Fruit fly (Drosophila melanogaster) whole organism, prepupa: ENCODE data around the gene CG31871.
A peak's percentile ranks its signal among the peaks of the same experiment; 100 is the strongest.

Experiments
- Blimp-1 ChIP-seq: fragments of 200-800 bp; sonication (Bioruptor generic); optimal IDR thresholded peaks from 3 replicates; lab custom pipeline; 2017; ENCODE audit warnings: missing biosample characterization, missing genetic modification characterization, mild to moderate bottlenecking, moderate library complexity, missing genetic modification reagents
- CG10669 ChIP-seq: fragments of 200-800 bp; sonication (Bioruptor generic); optimal IDR thresholded peaks from 3 replicates; lab custom pipeline; 2018; ENCODE audit warnings: missing biosample characterization, mild to moderate bottlenecking, missing genetic modification characterization, moderate library complexity
- CG11902 ChIP-seq: fragments of 200-800 bp; sonication (Bioruptor generic); optimal IDR thresholded peaks from 3 replicates; lab custom pipeline; 2016; ENCODE audit warnings: missing biosample characterization, missing genetic modification characterization
- CG15336 ChIP-seq: fragments of 200-800 bp; sonication (Bioruptor generic); IDR thresholded peaks from 2 replicates; pipeline ENCODE4 v1.3.6; 2022; ENCODE audit warnings: missing biosample characterization, missing genetic modification characterization
- CG1621 ChIP-seq: fragments of 200-800 bp; sonication (Bioruptor generic); optimal IDR thresholded peaks from 3 replicates; lab custom pipeline; 2018; ENCODE audit warnings: missing biosample characterization, mild to moderate bottlenecking, missing genetic modification characterization
- CG16779 ChIP-seq: fragments of 200-800 bp; sonication (Bioruptor generic); optimal IDR thresholded peaks from 3 replicates; lab custom pipeline; 2017; ENCODE audit warnings: missing biosample characterization, mild to moderate bottlenecking, missing genetic modification characterization
- CG3032 ChIP-seq: fragments of 200-800 bp; optimal IDR thresholded peaks from 2 replicates; lab custom pipeline; 2019; ENCODE audit warnings: missing biosample characterization, mild to moderate bottlenecking, missing genetic modification characterization, moderate library complexity
- CG31627 ChIP-seq: fragments of 200-800 bp; sonication (Bioruptor generic); optimal IDR thresholded peaks from 3 replicates; lab custom pipeline; 2016; ENCODE audit warnings: missing biosample characterization, missing genetic modification characterization
- CG32006 ChIP-seq: fragments of 200-800 bp; sonication (Bioruptor generic); optimal IDR thresholded peaks from 3 replicates; lab custom pipeline; 2017; ENCODE audit warnings: missing biosample characterization, mild to moderate bottlenecking, missing genetic modification characterization
- CG34406 ChIP-seq: fragments of 200-800 bp; sonication (Bioruptor generic); optimal IDR thresholded peaks from 3 replicates; lab custom pipeline; 2016; ENCODE audit warnings: missing biosample characterization, missing genetic modification characterization
- CG3919 ChIP-seq: fragments of 200-800 bp; sonication (Bioruptor generic); optimal IDR thresholded peaks from 3 replicates; lab custom pipeline; 2016; ENCODE audit warnings: missing biosample characterization, missing genetic modification characterization
- CG4318 ChIP-seq: fragments of 200-800 bp; sonication (Bioruptor generic); optimal IDR thresholded peaks from 3 replicates; lab custom pipeline; 2017; ENCODE audit warnings: missing biosample characterization, mild to moderate bottlenecking, missing genetic modification characterization
- CG6163 ChIP-seq: fragments of 200-800 bp; sonication (Bioruptor generic); IDR thresholded peaks from 3 replicates; pipeline ENCODE4 v1.3.6; 2022; ENCODE audit warnings: missing biosample characterization, missing genetic modification characterization
- CG6276 ChIP-seq: fragments of 200-800 bp; sonication (Bioruptor generic); optimal IDR thresholded peaks from 2 replicates; lab custom pipeline; 2017; ENCODE audit warnings: missing biosample characterization, mild to moderate bottlenecking, missing genetic modification characterization
- CG6792 ChIP-seq: fragments of 200-800 bp; sonication (Bioruptor generic); optimal IDR thresholded peaks from 3 replicates; lab custom pipeline; 2016; ENCODE audit warnings: missing biosample characterization, missing genetic modification characterization
- CG6808 ChIP-seq: fragments of 200-800 bp; sonication (Bioruptor generic); optimal IDR thresholded peaks from 3 replicates; lab custom pipeline; 2017; ENCODE audit warnings: missing biosample characterization, missing genetic modification characterization, mild to moderate bottlenecking, moderate library complexity, missing genetic modification reagents
- CG6854 ChIP-seq: fragments of 200-800 bp; sonication (Bioruptor generic); optimal IDR thresholded peaks from 2 replicates; lab custom pipeline; 2017; ENCODE audit warnings: missing biosample characterization, mild to moderate bottlenecking, missing genetic modification characterization
- CG8119 ChIP-seq: fragments of 200-800 bp; sonication (Bioruptor generic); IDR thresholded peaks from 3 replicates; pipeline ENCODE4 v1.3.6; 2022; ENCODE audit warnings: missing biosample characterization, missing genetic modification characterization
- CG9139 ChIP-seq: fragments of 200-800 bp; sonication (Bioruptor generic); optimal IDR thresholded peaks from 3 replicates; lab custom pipeline; 2017; ENCODE audit warnings: missing biosample characterization, mild to moderate bottlenecking, missing genetic modification characterization
- Eip75B ChIP-seq: fragments of 200-800 bp; sonication (Bioruptor generic); optimal IDR thresholded peaks from 3 replicates; lab custom pipeline; 2016; ENCODE audit warnings: missing biosample characterization, missing genetic modification characterization
- Eip78C ChIP-seq: fragments of 200-800 bp; sonication (Bioruptor generic); peaks from one replicate; lab custom pipeline; 2016; ENCODE audit warnings: missing biosample characterization, missing genetic modification characterization
- Ets21C ChIP-seq: fragments of 200-800 bp; sonication (Bioruptor generic); optimal IDR thresholded peaks from 3 replicates; lab custom pipeline; 2016; ENCODE audit warnings: missing biosample characterization, missing genetic modification characterization
- Hr39 ChIP-seq: fragments of 200-800 bp; sonication (Bioruptor generic); optimal IDR thresholded peaks from 2 replicates; lab custom pipeline; 2016; ENCODE audit warnings: missing biosample characterization, missing genetic modification characterization
- Hr4 ChIP-seq: fragments of 200-800 bp; sonication (Bioruptor generic); optimal IDR thresholded peaks from 3 replicates; lab custom pipeline; 2016; ENCODE audit warnings: missing biosample characterization, missing genetic modification characterization
- Lpt ChIP-seq: fragments of 200-800 bp; sonication (Bioruptor generic); optimal IDR thresholded peaks from 3 replicates; lab custom pipeline; 2016; ENCODE audit warnings: missing biosample characterization, missing genetic modification characterization
- OdsH ChIP-seq: fragments of 200-800 bp; sonication (Bioruptor generic); optimal IDR thresholded peaks from 3 replicates; lab custom pipeline; 2016; ENCODE audit warnings: missing biosample characterization, missing genetic modification characterization
- Sox102F ChIP-seq: fragments of 200-800 bp; sonication (Bioruptor generic); optimal IDR thresholded peaks from 2 replicates; lab custom pipeline; 2016; ENCODE audit warnings: missing biosample characterization, mild to moderate bottlenecking, missing genetic modification characterization
- Sox14 ChIP-seq: fragments of 200-800 bp; sonication (Bioruptor generic); optimal IDR thresholded peaks from 3 replicates; lab custom pipeline; 2016; ENCODE audit warnings: missing biosample characterization, missing genetic modification characterization
- Sox15 ChIP-seq: fragments of 200-800 bp; sonication (Bioruptor generic); optimal IDR thresholded peaks from 3 replicates; lab custom pipeline; 2016; ENCODE audit warnings: missing biosample characterization, missing genetic modification characterization
- achi ChIP-seq: fragments of 200-800 bp; sonication (Bioruptor generic); optimal IDR thresholded peaks from 3 replicates; lab custom pipeline; 2016; ENCODE audit warnings: missing biosample characterization, missing genetic modification characterization
- acj6 ChIP-seq: fragments of 200-800 bp; sonication (Bioruptor generic); optimal IDR thresholded peaks from 3 replicates; lab custom pipeline; 2016; ENCODE audit warnings: missing biosample characterization, missing genetic modification characterization
- cyc ChIP-seq: fragments of 200-800 bp; sonication (Bioruptor generic); optimal IDR thresholded peaks from 3 replicates; lab custom pipeline; 2016; ENCODE audit warnings: missing biosample characterization, missing genetic modification characterization
- dsx ChIP-seq: fragments of 200-800 bp; optimal IDR thresholded peaks from 3 replicates; lab custom pipeline; 2019; ENCODE audit warnings: missing biosample characterization, mild to moderate bottlenecking, missing genetic modification characterization, moderate library complexity; ENCODE audit not compliant: poor library complexity, severe bottlenecking
- eg ChIP-seq: fragments of 200-800 bp; sonication (Bioruptor generic); IDR thresholded peaks from 3 replicates; pipeline ENCODE4 v1.3.6; 2022; ENCODE audit warnings: missing biosample characterization, missing genetic modification characterization
- esn ChIP-seq: fragments of 200-800 bp; sonication (Bioruptor generic); optimal IDR thresholded peaks from 2 replicates; lab custom pipeline; 2016; ENCODE audit warnings: missing biosample characterization, mild to moderate bottlenecking, missing genetic modification characterization, moderate library complexity
- fd59A ChIP-seq: fragments of 200-800 bp; sonication (Bioruptor generic); optimal IDR thresholded peaks from 2 replicates; lab custom pipeline; 2017; ENCODE audit warnings: missing biosample characterization, mild to moderate bottlenecking, missing genetic modification characterization, missing genetic modification reagents
- fd85E ChIP-seq: fragments of 200-800 bp; sonication (Bioruptor generic); optimal IDR thresholded peaks from 3 replicates; lab custom pipeline; 2016; ENCODE audit warnings: missing biosample characterization, missing genetic modification characterization
- fkh ChIP-seq: fragments of 200-800 bp; sonication (Bioruptor generic); optimal IDR thresholded peaks from 3 replicates; lab custom pipeline; 2017; ENCODE audit warnings: missing biosample characterization, mild to moderate bottlenecking, missing genetic modification characterization, moderate library complexity
- lz ChIP-seq: fragments of 200-800 bp; sonication (Bioruptor generic); optimal IDR thresholded peaks from 3 replicates; lab custom pipeline; 2016; ENCODE audit warnings: missing biosample characterization, missing genetic modification characterization
- pdm3 ChIP-seq: fragments of 200-800 bp; sonication (Bioruptor generic); optimal IDR thresholded peaks from 3 replicates; lab custom pipeline; 2016; ENCODE audit warnings: missing biosample characterization, missing genetic modification characterization
- salr ChIP-seq, 2 experiments: fragments of 200-800 bp; sonication (Bioruptor generic); optimal IDR thresholded peaks; 3 replicates each; lab custom pipeline; 2016 to 2018; ENCODE audit warnings: missing biosample characterization in 2 of 2, missing genetic modification characterization in 2 of 2, mild to moderate bottlenecking in 1 of 2
- spab ChIP-seq: fragments of 200-800 bp; sonication (Bioruptor generic); optimal IDR thresholded peaks from 2 replicates; lab custom pipeline; 2017; ENCODE audit warnings: missing biosample characterization, mild to moderate bottlenecking, missing genetic modification characterization, missing genetic modification reagents
- vri ChIP-seq: fragments of 200-800 bp; sonication (Bioruptor generic); optimal IDR thresholded peaks from 3 replicates; lab custom pipeline; 2016; ENCODE audit warnings: missing biosample characterization, mild to moderate bottlenecking, missing genetic modification characterization

The CG31871 gene

dm6 chr2L:10680584-10681080, 18.8 kb downstream of the CG31871 start, which contains the start of gene CG17105:
TSS of gene CG17105 (plus strand) at chr2L:10681030.
- TF ChIP-seq CG9139 (GFP tag; lab: Kevin White, UChicago) (no peak), Eip78C (GFP tag; lab: Kevin White, UChicago) (peak; percentile 69), CG15336 (GFP tag; lab: Robert Waterston, UW) (peak; percentile 61), fkh (GFP tag; lab: Kevin White, UChicago) (no peak), Ets21C (GFP tag; lab: Kevin White, UChicago) (no peak), CG6792 (no peak), CG8119 (GFP tag; lab: Robert Waterston, UW) (0 out of 3 replicates have a peak, but pooled peaks have one; percentile 18), CG16779 (tag; lab: Kevin White, UChicago) (no peak), CG3919 (peak; percentile 26), CG32006 (GFP tag; lab: Kevin White, UChicago) (peak; percentile 29), CG6854 (no peak), fd59A (GFP tag; lab: Kevin White, UChicago) (no peak), vri (GFP tag; lab: Kevin White, UChicago) (no peak), Hr4 (peak; percentile 48), CG6808 (no peak), CG11902 (no peak), Lpt (GFP tag; lab: Kevin White, UChicago) (no peak), esn (GFP tag; lab: Kevin White, UChicago) (no peak), Sox102F (no peak), Blimp-1 (GFP tag; lab: Kevin White, UChicago) (no peak), acj6 (peak; percentile 0)
- TF ChIP-seq, all 60 proteins: peak for 7

dm6 chr2L:10681602-10682001, 19.7 kb downstream of the CG31871 start, which contains the start of gene CG17107:
TSS of gene CG17107 (plus strand) at chr2L:10681902.
- TF ChIP-seq CG6276 (GFP tag; lab: Kevin White, UChicago) (no peak), achi (GFP tag; lab: Kevin White, UChicago) (no peak), pdm3 (GFP tag; lab: Kevin White, UChicago) (no peak), CG15336 (GFP tag; lab: Robert Waterston, UW) (no peak), CG1621 (tag; lab: Kevin White, UChicago) (no peak), CG11902 (no peak), Ets21C (GFP tag; lab: Kevin White, UChicago) (no peak), eg (GFP tag; lab: Robert Waterston, UW) (no peak), Lpt (GFP tag; lab: Kevin White, UChicago) (no peak), dsx (GFP tag; lab: Kevin White, UChicago) (no peak), fd85E (GFP tag; lab: Kevin White, UChicago) (no peak), Sox15 (no peak), CG31627 (GFP tag; lab: Kevin White, UChicago) (no peak), Sox14 (GFP tag; lab: Kevin White, UChicago) (no peak), salr (GFP tag; optimal IDR thresholded peaks at IDR 0.05; lab: Kevin White, UChicago) (no peak), CG34406 (no peak), CG10669 (no peak)

- TF ChIP-seq CG4318 (no peak), lz (no peak), CG3032 (tag; lab: Kevin White, UChicago) (no peak), Hr39 (GFP tag; lab: Kevin White, UChicago) (no peak), cyc (GFP tag; lab: Kevin White, UChicago) (no peak), Eip75B (GFP tag; lab: Kevin White, UChicago) (no peak), OdsH (no peak), CG8119 (GFP tag; lab: Robert Waterston, UW) (no peak), Lpt (GFP tag; lab: Kevin White, UChicago) (no peak), CG6808 (no peak), CG11902 (no peak), salr (GFP tag; optimal IDR thresholded peaks at IDR 0.05; lab: Kevin White, UChicago) (no peak), spab (GFP tag; lab: Kevin White, UChicago) (no peak), CG6163 (GFP tag; lab: Robert Waterston, UW) (no peak)
- TF ChIP-seq, all 60 proteins: peak for 0
Measured at dm6 chr2L:10682197-10682596, 20.3 kb downstream of the CG31871 start.
